Fruit fly (Drosophila melanogaster): ENCODE measurements around the gene CG15293.

CG15293 gene

dm6 chr2L:14094606-14095005 is 14.6 kb downstream of the CG15293 start (continued):
- no peak for TF ChIP-seq wek (GFP tag; optimal IDR thresholded peaks at IDR 0.05)
- TF ChIP-seq zfh1 (GFP tag; IDR thresholded peaks at IDR 0.05): peak; percentile 66; the same call in 1 of the 3 replicates
- TF ChIP-seq odd (GFP tag; optimal IDR thresholded peaks at IDR 0.05): no peak
- no peak for TF ChIP-seq fd96Cb (tag; optimal IDR thresholded peaks at IDR 0.05)
- peak; percentile 61 for TF ChIP-seq Xbp1 (GFP tag; optimal IDR thresholded peaks at IDR 0.05)
- TF ChIP-seq nmo (GFP tag; optimal IDR thresholded peaks at IDR 0.05): no peak
- no peak for TF ChIP-seq grn (GFP tag; optimal IDR thresholded peaks at IDR 0.05)
- peak; percentile 37 for TF ChIP-seq Dref (GFP tag; IDR thresholded peaks at IDR 0.05)
- peak in 1 of 2 experiments; percentile 79 for TF ChIP-seq prd (optimal IDR thresholded peaks at IDR 0.05)
- TF ChIP-seq prd (GFP tag; IDR thresholded peaks at IDR 0.05): no peak
- TF ChIP-seq Hsf (GFP tag; optimal IDR thresholded peaks at IDR 0.05): peak; percentile 35
- no peak for TF ChIP-seq CG7928 (GFP tag; optimal IDR thresholded peaks at IDR 0.05)
- TF ChIP-seq CG11695 (GFP tag; IDR thresholded peaks at IDR 0.05): no peak
- TF ChIP-seq CG17385 (GFP tag; optimal IDR thresholded peaks at IDR 0.05): no peak
- TF ChIP-seq B-H2 (GFP tag; optimal IDR thresholded peaks at IDR 0.05): peak; percentile 26
- peak; percentile 35 for TF ChIP-seq ind (GFP tag; optimal IDR thresholded peaks at IDR 0.05)
- TF ChIP-seq knrl (GFP tag; IDR thresholded peaks at IDR 0.05; ENCODE audit: partially characterized antibody): peak; percentile 64
- TF ChIP-seq Ada2b (GFP tag; IDR thresholded peaks at IDR 0.05): peak; percentile 26; the same call in 1 of the 2 replicates
- no peak for TF ChIP-seq trh (GFP tag; optimal IDR thresholded peaks at IDR 0.05)
- TF ChIP-seq CG14860 (GFP tag; IDR thresholded peaks at IDR 0.05; ENCODE audit: partially characterized antibody): no peak
- TF ChIP-seq sens (GFP tag): peak; percentile 67
- peak; percentile 95 for TF ChIP-seq Ets65A (GFP tag)
- no peak for TF ChIP-seq Fer3 (tag; optimal IDR thresholded peaks at IDR 0.05)
- TF ChIP-seq CG8944 (GFP tag; optimal IDR thresholded peaks at IDR 0.05): peak; percentile 53
- TF ChIP-seq CG16863 (GFP tag; optimal IDR thresholded peaks at IDR 0.05): peak; percentile 28
- peak; percentile 96 for TF ChIP-seq E2f2 (GFP tag; IDR thresholded peaks at IDR 0.05)
- no peak for TF ChIP-seq dimm (GFP tag; IDR thresholded peaks at IDR 0.05)
- no peak for TF ChIP-seq GATAe (GFP tag; conservative IDR thresholded peaks at IDR 0.05)
- TF ChIP-seq CG6254 (GFP tag; optimal IDR thresholded peaks at IDR 0.05): no peak
- TF ChIP-seq Opbp (GFP tag; IDR thresholded peaks at IDR 0.05; ENCODE audit: partially characterized antibody): no peak; the same call in 1 of the 3 replicates
- TF ChIP-seq Mrtf (GFP tag; IDR thresholded peaks at IDR 0.05): peak; percentile 60; the same call in 2 of the 3 replicates
- TF ChIP-seq nerfin-1 (tag; optimal IDR thresholded peaks at IDR 0.05): no peak
- peak; percentile 25 for TF ChIP-seq pum (GFP tag; optimal IDR thresholded peaks at IDR 0.05)
- no peak for TF ChIP-seq dm (GFP tag; optimal IDR thresholded peaks at IDR 0.05)
- TF ChIP-seq Hr3 (GFP tag; optimal IDR thresholded peaks at IDR 0.05): peak; percentile 23
- TF ChIP-seq Dp (GFP tag; optimal IDR thresholded peaks at IDR 0.05): peak; percentile 88
- TF ChIP-seq Taf1 (GFP tag; IDR thresholded peaks at IDR 0.05): no peak
- TF ChIP-seq Max (GFP tag; optimal IDR thresholded peaks at IDR 0.05): no peak
- TF ChIP-seq CG10147 (GFP tag; optimal IDR thresholded peaks at IDR 0.05): no peak
- no peak for TF ChIP-seq NK7.1 (GFP tag; optimal IDR thresholded peaks at IDR 0.05)
- TF ChIP-seq exex (tag; optimal IDR thresholded peaks at IDR 0.05): no peak
- no peak for TF ChIP-seq CG5953 (GFP tag; IDR thresholded peaks at IDR 0.05)
- no peak for TF ChIP-seq CG31441 (GFP tag; IDR thresholded peaks at IDR 0.05)
- no peak for TF ChIP-seq CG12659 (GFP tag; optimal IDR thresholded peaks at IDR 0.05)
- TF ChIP-seq cwo (GFP tag; optimal IDR thresholded peaks at IDR 0.05): no peak
- no peak for TF ChIP-seq CG2202 (tag; optimal IDR thresholded peaks at IDR 0.05)
- no peak for TF ChIP-seq CHES-1-like (GFP tag; optimal IDR thresholded peaks at IDR 0.05)
- TF ChIP-seq Sry-β (GFP tag; optimal IDR thresholded peaks at IDR 0.05): no peak
- TF ChIP-seq chinmo (GFP tag; IDR thresholded peaks at IDR 0.05; ENCODE audit: partially characterized antibody): no peak
- TF ChIP-seq CG1792 (GFP tag; optimal IDR thresholded peaks at IDR 0.05): no peak
- TF ChIP-seq Asciz (GFP tag; optimal IDR thresholded peaks at IDR 0.05): no peak
- no peak for TF ChIP-seq ash1 (GFP tag; optimal IDR thresholded peaks at IDR 0.05)
